Worm (Caenorhabditis elegans): Measurements from ENCODE around the gene T28A11.2.

DNA sequence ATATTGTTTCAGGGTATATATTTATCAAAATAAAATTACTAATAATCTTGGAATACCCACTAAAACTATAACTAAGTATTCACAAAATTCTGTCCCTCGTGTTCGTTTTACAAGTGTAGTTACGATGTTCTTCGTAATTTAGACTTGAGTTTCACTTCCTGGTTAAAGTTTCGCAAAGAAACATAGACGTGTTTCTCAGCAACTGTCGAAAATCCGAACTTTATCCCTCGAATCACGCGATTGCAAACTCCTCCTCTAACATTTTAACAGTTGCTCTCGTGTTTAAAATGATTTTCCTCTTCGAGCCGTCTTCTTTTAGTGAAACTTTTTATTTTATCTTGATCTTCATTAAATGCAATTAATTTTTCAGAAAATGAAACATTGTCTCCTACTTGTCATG, at the start of gene T28A11.2:
- TF ChIP-seq nhr-11 (tag; optimal IDR thresholded peaks at IDR 0.05) (no peak), tbx-2 (tag; optimal IDR thresholded peaks at IDR 0.05) (no peak), ceh-34 (tag; optimal IDR thresholded peaks at IDR 0.05) (no peak), ets-4 (tag; optimal IDR thresholded peaks at IDR 0.05) (no peak), ceh-9 (tag; optimal IDR thresholded peaks at IDR 0.05) (no peak)
